Worm (Caenorhabditis elegans): ENCODE measurements around the gene B0244.9.
A peak's percentile ranks its signal among the peaks of the same experiment; 100 is the strongest.

B0244.9 gene

ce11 chrIII:5714230-5714983 lies 16.4 kb downstream of the B0244.9 start, which contains the start of gene arf-1:
Gene arf-1, plus strand, starts transcription at chrIII:5714886.
- TF ChIP-seq T20F7.1 (GFP tag; optimal IDR thresholded peaks at IDR 0.05), result no peak
- TF ChIP-seq ZK546.5 (tag; optimal IDR thresholded peaks at IDR 0.05), result no peak
- no peak for TF ChIP-seq daf-8 (GFP tag; IDR thresholded peaks at IDR 0.05)
- TF ChIP-seq lin-38 (GFP tag; IDR thresholded peaks at IDR 0.05), result peak; percentile 23; the same call in 1 of the 2 replicates
- no peak for TF ChIP-seq T26A8.4 (GFP tag; IDR thresholded peaks at IDR 0.05)
- TF ChIP-seq lin-1 (GFP tag; IDR thresholded peaks at IDR 0.05), result no peak
- no peak for TF ChIP-seq ceh-20 (GFP tag; IDR thresholded peaks at IDR 0.05)
- no peak for TF ChIP-seq mdl-1 (tag; optimal IDR thresholded peaks at IDR 0.05)
- TF ChIP-seq arid-1 (GFP tag; conservative IDR thresholded peaks at IDR 0.05), result no peak
- no peak for TF ChIP-seq egl-43 (GFP tag; IDR thresholded peaks at IDR 0.05)
- TF ChIP-seq hlh-30 (tag; optimal IDR thresholded peaks at IDR 0.05; ENCODE audit: insufficient read depth), result peak; percentile 51
- TF ChIP-seq ceh-28 (tag; optimal IDR thresholded peaks at IDR 0.05), result no peak
- no peak for TF ChIP-seq Y48G9A.11 (GFP tag; IDR thresholded peaks at IDR 0.05)
- TF ChIP-seq unc-62 (GFP tag; optimal IDR thresholded peaks at IDR 0.05 in 1 of 2), result peak in 1 of 2 experiments; percentile 21
- no peak for TF ChIP-seq unc-62 (tag; optimal IDR thresholded peaks at IDR 0.05)
- no peak for TF ChIP-seq jun-1 (tag; optimal IDR thresholded peaks at IDR 0.05)
- TF ChIP-seq lin-13 (GFP tag; optimal IDR thresholded peaks at IDR 0.05), result no peak
- no peak for TF ChIP-seq ceh-62 (tag; optimal IDR thresholded peaks at IDR 0.05)
- no peak for TF ChIP-seq daf-16 (GFP tag; optimal IDR thresholded peaks at IDR 0.05)
- TF ChIP-seq daf-16 (tag; optimal IDR thresholded peaks at IDR 0.05), result no peak
- no peak for TF ChIP-seq ceh-32 (tag; optimal IDR thresholded peaks at IDR 0.05; ENCODE audit: poor library complexity)
- TF ChIP-seq lim-7 (GFP tag; IDR thresholded peaks at IDR 0.05), result no peak
- peak; percentile 65 for TF ChIP-seq aha-1 (tag)
- TF ChIP-seq madf-5 (GFP tag; IDR thresholded peaks at IDR 0.05), result no peak
- no peak for TF ChIP-seq nhr-28 (tag; optimal IDR thresholded peaks at IDR 0.05)
- no peak for TF ChIP-seq nhr-42 (GFP tag; IDR thresholded peaks at IDR 0.05)
- TF ChIP-seq ama-1 (optimal IDR thresholded peaks at IDR 0.05), result no peak
- TF ChIP-seq php-3 (GFP tag; IDR thresholded peaks at IDR 0.05), result peak; percentile 76
- no peak for TF ChIP-seq duxl-1 (tag; optimal IDR thresholded peaks at IDR 0.05; ENCODE audit: poor library complexity)
- no peak for TF ChIP-seq attf-4 (tag; optimal IDR thresholded peaks at IDR 0.05)
- TF ChIP-seq dve-1 (tag; optimal IDR thresholded peaks at IDR 0.05; ENCODE audit: insufficient read depth), result peak; percentile 21
- TF ChIP-seq zfp-3 (GFP tag; conservative IDR thresholded peaks at IDR 0.05), result no peak
- no peak for TF ChIP-seq lin-39 (tag; optimal IDR thresholded peaks at IDR 0.05)
- TF ChIP-seq snpc-4 (tag; optimal IDR thresholded peaks at IDR 0.05), result no peak
- TF ChIP-seq nhr-25 (tag; optimal IDR thresholded peaks at IDR 0.05; ENCODE audit: borderline replicate concordance, insufficient read depth), result no peak
- TF ChIP-seq nhr-111 (GFP tag; optimal IDR thresholded peaks at IDR 0.05), result no peak
- no peak for TF ChIP-seq skn-1 (tag; optimal IDR thresholded peaks at IDR 0.05)
- TF ChIP-seq pqm-1 (tag; optimal IDR thresholded peaks at IDR 0.05), result no peak
- no peak for TF ChIP-seq F44E2.7 (GFP tag; IDR thresholded peaks at IDR 0.05)
- no peak for TF ChIP-seq pha-4 (GFP tag; IDR thresholded peaks at IDR 0.05)
- TF ChIP-seq pha-4 (tag; optimal IDR thresholded peaks at IDR 0.05), result no peak
- no peak for TF ChIP-seq Y105C5A.15 (GFP tag; IDR thresholded peaks at IDR 0.05)
- TF ChIP-seq zag-1 (tag; optimal IDR thresholded peaks at IDR 0.05), result no peak
- TF ChIP-seq ces-1 (GFP tag; optimal IDR thresholded peaks at IDR 0.05), result no peak
- TF ChIP-seq Y75B8A.6 (GFP tag; IDR thresholded peaks at IDR 0.05), result 0 out of 2 replicates have a peak, but pooled peaks have one; percentile 8
- TF ChIP-seq ctbp-1 (GFP tag; IDR thresholded peaks at IDR 0.05), result no peak
- TF ChIP-seq F10B5.3 (tag; optimal IDR thresholded peaks at IDR 0.05), result no peak
- no peak for TF ChIP-seq hif-1 (tag; optimal IDR thresholded peaks at IDR 0.05)
- no peak for TF ChIP-seq ceh-82 (tag; optimal IDR thresholded peaks at IDR 0.05)
- no peak for TF ChIP-seq ztf-11 (tag; optimal IDR thresholded peaks at IDR 0.05)
- no peak for TF ChIP-seq mes-2 (tag; optimal IDR thresholded peaks at IDR 0.05; ENCODE audit: poor library complexity, severe bottlenecking)

All from whole organism, L4 larva.